Worm (Caenorhabditis elegans): ENCODE measurements around the gene F53B3.6.

- no peak for TF ChIP-seq him-1 (tag; optimal IDR thresholded peaks at IDR 0.05)
- no peak for TF ChIP-seq W03F9.2 (tag; optimal IDR thresholded peaks at IDR 0.05)
- no peak for TF ChIP-seq dao-5 (tag; optimal IDR thresholded peaks at IDR 0.05)
Observed at ce11 chrX:2891141-2891739, 27.2 kb downstream of the F53B3.6 start, which contains the start of gene B0410.3.

All from whole organism, L4/young adult.